Fruit fly (Drosophila melanogaster) whole organism, pupa: Measurements from ENCODE around the gene CG12321.

ENCODE experiments used
- CG10348 ChIP-seq: fragments of 200-800 bp; sonication (Bioruptor generic); IDR thresholded peaks from 2 replicates; pipeline ENCODE4 v1.3.6; 2022; ENCODE audit warnings: missing biosample characterization, missing genetic modification characterization
- CG12605 ChIP-seq: fragments of 200-800 bp; sonication (Bioruptor generic); IDR thresholded peaks from 2 replicates; pipeline ENCODE4 v1.3.6; 2022; ENCODE audit warnings: missing biosample characterization, missing genetic modification characterization
- CG13204 ChIP-seq: fragments of 200-800 bp; sonication (Bioruptor generic); optimal IDR thresholded peaks from 2 replicates; lab custom pipeline; 2018; ENCODE audit warnings: missing biosample characterization, mild to moderate bottlenecking, missing genetic modification characterization, moderate library complexity
- CG14655 ChIP-seq: fragments of 200-800 bp; sonication (Bioruptor generic); optimal IDR thresholded peaks from 3 replicates; lab custom pipeline; 2017; ENCODE audit warnings: mild to moderate bottlenecking, missing biosample characterization, missing genetic modification reagents, missing genetic modification characterization
- CG15710 ChIP-seq: fragments of 200-800 bp; sonication (Bioruptor generic); optimal IDR thresholded peaks from 2 replicates; lab custom pipeline; 2018; ENCODE audit warnings: missing biosample characterization, mild to moderate bottlenecking, missing genetic modification characterization, moderate library complexity
- CG17806 ChIP-seq: fragments of 200-800 bp; sonication (Bioruptor generic); optimal IDR thresholded peaks from 2 replicates; lab custom pipeline; 2018; ENCODE audit warnings: missing biosample characterization, mild to moderate bottlenecking, missing genetic modification characterization, moderate library complexity
- CG32121 ChIP-seq: fragments of 200-800 bp; sonication (Bioruptor generic); IDR thresholded peaks from 2 replicates; pipeline ENCODE4 v1.3.6; 2022; ENCODE audit warnings: missing biosample characterization, missing genetic modification characterization
- CG34367 ChIP-seq: fragments of 200-800 bp; sonication (Bioruptor generic); optimal IDR thresholded peaks from 2 replicates; lab custom pipeline; 2018; ENCODE audit warnings: missing biosample characterization, mild to moderate bottlenecking, missing genetic modification characterization
- CG4496 ChIP-seq: fragments of 200-800 bp; sonication (Bioruptor generic); IDR thresholded peaks from 3 replicates; pipeline ENCODE4 v1.3.6; 2022; ENCODE audit warnings: missing biosample characterization, missing genetic modification characterization
- CG8159 ChIP-seq: fragments of 200-800 bp; sonication (Bioruptor generic); optimal IDR thresholded peaks from 3 replicates; lab custom pipeline; 2018; ENCODE audit warnings: missing biosample characterization, mild to moderate bottlenecking, missing genetic modification characterization, moderate library complexity
- CG8301 ChIP-seq: fragments of 200-800 bp; sonication (Bioruptor generic); optimal IDR thresholded peaks from 2 replicates; lab custom pipeline; 2018; ENCODE audit warnings: missing biosample characterization, mild to moderate bottlenecking, missing genetic modification characterization
- CG9948 ChIP-seq: fragments of 200-800 bp; sonication (Bioruptor generic); optimal IDR thresholded peaks from 2 replicates; lab custom pipeline; 2018; ENCODE audit warnings: missing biosample characterization, mild to moderate bottlenecking, missing genetic modification characterization, moderate library complexity
- D1 ChIP-seq: fragments of 200-800 bp; sonication (Bioruptor generic); optimal IDR thresholded peaks from 2 replicates; lab custom pipeline; 2018; ENCODE audit warnings: missing biosample characterization, mild to moderate bottlenecking, missing genetic modification characterization, moderate library complexity
- EcR ChIP-seq: fragments of 200-800 bp; sonication (Bioruptor generic); optimal IDR thresholded peaks from 3 replicates; lab custom pipeline; 2019; ENCODE audit warnings: missing biosample characterization, missing genetic modification characterization, mild to moderate bottlenecking, moderate library complexity, missing genetic modification reagents
- Ets98B ChIP-seq: fragments of 200-800 bp; sonication (Bioruptor generic); IDR thresholded peaks from 2 replicates; pipeline ENCODE4 v1.3.6; 2022; ENCODE audit warnings: missing biosample characterization, missing genetic modification characterization
- Pif1A ChIP-seq: fragments of 200-800 bp; sonication (Bioruptor generic); optimal IDR thresholded peaks from 3 replicates; lab custom pipeline; 2016; ENCODE audit warnings: missing biosample characterization, missing genetic modification characterization
- Pif1B ChIP-seq: fragments of 200-800 bp; sonication (Bioruptor generic); optimal IDR thresholded peaks from 3 replicates; lab custom pipeline; 2016; ENCODE audit warnings: missing biosample characterization, missing genetic modification characterization
- Snoo ChIP-seq: fragments of 200-800 bp; sonication (Bioruptor generic); optimal IDR thresholded peaks from 3 replicates; lab custom pipeline; 2017; ENCODE audit warnings: missing biosample characterization, mild to moderate bottlenecking, missing genetic modification characterization, inconsistent platforms
- fd96Ca ChIP-seq: fragments of 200-800 bp; sonication (Bioruptor generic); IDR thresholded peaks from 3 replicates; pipeline ENCODE4 v1.3.6; 2022; ENCODE audit warnings: missing biosample characterization, missing genetic modification characterization
- gl ChIP-seq: fragments of 200-800 bp; sonication (Bioruptor generic); optimal IDR thresholded peaks from 2 replicates; lab custom pipeline; 2018; ENCODE audit warnings: missing biosample characterization, mild to moderate bottlenecking, missing genetic modification characterization
- rn ChIP-seq: fragments of 200-800 bp; sonication (Bioruptor generic); IDR thresholded peaks from 2 replicates; pipeline ENCODE4 v1.3.6; 2022; ENCODE audit warnings: missing biosample characterization, missing genetic modification characterization

CG12321 gene

dm6 chr3R:18188702-18189125 lies at the start of gene CG12321, which contains the start of gene MED17:
Gene CG12321 (minus strand): TSS chr3R:18188707.
Gene MED17 (plus strand): TSS chr3R:18189072.
- TF ChIP-seq rn (GFP tag; lab: Robert Waterston, UW) (peak; percentile 63), CG17806 (tag; lab: Kevin White, UChicago) (peak; percentile 84), CG10348 (peak; percentile 69; the same call in 1 of the 2 replicates), CG15710 (tag; lab: Kevin White, UChicago) (peak; percentile 85), CG12605 (GFP tag; lab: Robert Waterston, UW) (peak; percentile 61), CG13204 (GFP tag; lab: Kevin White, UChicago) (no peak), CG8159 (peak; percentile 84), CG14655 (GFP tag; lab: Kevin White, UChicago) (no peak), Snoo (peak; percentile 85), D1 (tag; lab: Kevin White, UChicago) (no peak), CG34367 (peak; percentile 62), CG32121 (peak; percentile 71), gl (tag; lab: Kevin White, UChicago) (peak; percentile 14), EcR (GFP tag; lab: Kevin White, UChicago) (no peak), CG9948 (tag; lab: Kevin White, UChicago) (peak; percentile 84), fd96Ca (GFP tag; lab: Robert Waterston, UW) (peak; percentile 77; the same call in 2 of the 3 replicates), Ets98B (peak; percentile 82), Pif1B (GFP tag; lab: Kevin White, UChicago) (peak; percentile 32), Pif1A (GFP tag; lab: Kevin White, UChicago) (no peak), CG4496 (GFP tag; lab: Robert Waterston, UW) (peak; percentile 82), CG8301 (tag; lab: Kevin White, UChicago) (peak; percentile 79)

dm6 chr3R:18235879-18236278 lies 47.4 kb upstream of the CG12321 start, which contains the start of gene repo:
Gene repo (plus strand): TSS chr3R:18236192.
- TF ChIP-seq CG17806 (tag; lab: Kevin White, UChicago) (no peak), CG8301 (tag; lab: Kevin White, UChicago) (no peak), CG4496 (GFP tag; lab: Robert Waterston, UW) (peak; percentile 61; the same call in 2 of the 3 replicates), CG13204 (GFP tag; lab: Kevin White, UChicago) (peak; percentile 3)

dm6 chr3R:18234699-18235257 lies 46.3 kb upstream of the CG12321 start:
- no peak for TF ChIP-seq CG9948 (tag; lab: Kevin White, UChicago)
- 0 out of 3 replicates have a peak, but pooled peaks have one; percentile 14 for TF ChIP-seq fd96Ca (GFP tag; lab: Robert Waterston, UW)
- TF ChIP-seq Pif1B (GFP tag; lab: Kevin White, UChicago): no peak
- TF ChIP-seq CG17806 (tag; lab: Kevin White, UChicago): no peak

dm6 chr3R:18232187-18232586 lies 43.7 kb upstream of the CG12321 start:
- TF ChIP-seq CG9948 (tag; lab: Kevin White, UChicago) (no peak), Pif1A (GFP tag; lab: Kevin White, UChicago) (no peak)

dm6 chr3R:18230229-18230628 lies 41.7 kb upstream of the CG12321 start:
- TF ChIP-seq Pif1A (GFP tag; lab: Kevin White, UChicago) (no peak), CG12605 (GFP tag; lab: Robert Waterston, UW) (no peak), CG8301 (tag; lab: Kevin White, UChicago) (no peak), Pif1B (GFP tag; lab: Kevin White, UChicago) (no peak), EcR (GFP tag; lab: Kevin White, UChicago) (no peak), CG15710 (tag; lab: Kevin White, UChicago) (no peak), CG8159 (no peak), CG4496 (GFP tag; lab: Robert Waterston, UW) (no peak), CG34367 (no peak), Ets98B (no peak), CG9948 (tag; lab: Kevin White, UChicago) (no peak), D1 (tag; lab: Kevin White, UChicago) (no peak), CG32121 (no peak), gl (tag; lab: Kevin White, UChicago) (no peak), CG14655 (GFP tag; lab: Kevin White, UChicago) (no peak)
- TF ChIP-seq, all 21 proteins: peak for 0

- TF ChIP-seq Ets98B (peak; percentile 29; the same call in 1 of the 2 replicates), gl (tag; lab: Kevin White, UChicago) (no peak)
Observed at dm6 chr3R:18228713-18229222, 40.3 kb upstream of the CG12321 start.

dm6 chr3R:18227385-18227784 lies 38.9 kb upstream of the CG12321 start:
- TF ChIP-seq rn (GFP tag; lab: Robert Waterston, UW) (no peak), Pif1A (GFP tag; lab: Kevin White, UChicago) (no peak), CG32121 (no peak), CG13204 (GFP tag; lab: Kevin White, UChicago) (no peak), Ets98B (no peak), Snoo (no peak), CG15710 (tag; lab: Kevin White, UChicago) (no peak), CG17806 (tag; lab: Kevin White, UChicago) (no peak), CG34367 (no peak), CG8301 (tag; lab: Kevin White, UChicago) (no peak), CG10348 (no peak), CG8159 (no peak), D1 (tag; lab: Kevin White, UChicago) (no peak), CG4496 (GFP tag; lab: Robert Waterston, UW) (no peak), CG12605 (GFP tag; lab: Robert Waterston, UW) (no peak), fd96Ca (GFP tag; lab: Robert Waterston, UW) (no peak), Pif1B (GFP tag; lab: Kevin White, UChicago) (no peak), EcR (GFP tag; lab: Kevin White, UChicago) (no peak)
- TF ChIP-seq, all 21 proteins: peak for 0
